Fruit fly (Drosophila melanogaster) whole organism, embryonic: ENCODE data around the gene aph-1.

Source experiments
- CG10543 ChIP-seq: fragments of 200-800 bp; sonication (Bioruptor generic); optimal IDR thresholded peaks from 3 replicates; lab custom pipeline; 2017; ENCODE audit warnings: missing biosample characterization, mild to moderate bottlenecking, missing genetic modification characterization, moderate library complexity
- CG11695 ChIP-seq: fragments of 200-800 bp; sonication (Bioruptor generic); IDR thresholded peaks from 3 replicates; pipeline ENCODE4 v1.3.6; 2022; ENCODE audit warnings: missing biosample characterization, missing genetic modification characterization
- CG12769 ChIP-seq: fragments of 200-800 bp; sonication (Bioruptor generic); optimal IDR thresholded peaks from 2 replicates; lab custom pipeline; 2019; ENCODE audit warnings: missing biosample characterization, mild to moderate bottlenecking, missing genetic modification characterization, moderate library complexity
- CG14014 ChIP-seq: fragments of 200-800 bp; sonication (Bioruptor generic); IDR thresholded peaks from 2 replicates; pipeline ENCODE4 v1.3.6; 2022; ENCODE audit warnings: missing biosample characterization, missing genetic modification characterization
- CG14965 ChIP-seq: fragments of 200-800 bp; sonication (Bioruptor generic); optimal IDR thresholded peaks from 2 replicates; lab custom pipeline; 2016; ENCODE audit warnings: missing biosample characterization, missing genetic modification characterization, borderline replicate concordance
- CG18599 ChIP-seq: fragments of 200-800 bp; sonication (Bioruptor generic); optimal IDR thresholded peaks from 3 replicates; lab custom pipeline; 2017; ENCODE audit warnings: missing biosample characterization, missing genetic modification characterization, mild to moderate bottlenecking, moderate library complexity, missing genetic modification reagents
- CG34376 ChIP-seq: fragments of 200-800 bp; sonication (Bioruptor generic); optimal IDR thresholded peaks from 2 replicates; lab custom pipeline; 2018; ENCODE audit warnings: missing biosample characterization, mild to moderate bottlenecking, missing genetic modification characterization
- CG3838 ChIP-seq: fragments of 200-800 bp; sonication (Bioruptor generic); optimal IDR thresholded peaks from 3 replicates; lab custom pipeline; 2016; ENCODE audit warnings: missing biosample characterization, missing genetic modification characterization
- CG3995 ChIP-seq: fragments of 200-800 bp; sonication (Bioruptor generic); optimal IDR thresholded peaks from 3 replicates; lab custom pipeline; 2016; ENCODE audit warnings: missing biosample characterization, missing genetic modification characterization
- CG43689 ChIP-seq: fragments of 200-800 bp; sonication (Bioruptor generic); IDR thresholded peaks from 2 replicates; pipeline ENCODE4 v1.3.6; 2022; ENCODE audit warnings: missing biosample characterization, missing genetic modification characterization
- CG5180 ChIP-seq: fragments of 200-800 bp; sonication (Bioruptor generic); optimal IDR thresholded peaks from 3 replicates; lab custom pipeline; 2017; ENCODE audit warnings: missing biosample characterization, missing genetic modification characterization, mild to moderate bottlenecking, moderate library complexity, missing genetic modification reagents
- CG6654 ChIP-seq: fragments of 200-800 bp; sonication (Bioruptor generic); optimal IDR thresholded peaks from 2 replicates; lab custom pipeline; 2017; ENCODE audit warnings: missing biosample characterization, mild to moderate bottlenecking, missing genetic modification characterization
- CG6813 ChIP-seq: fragments of 200-800 bp; sonication (Bioruptor generic); optimal IDR thresholded peaks from 2 replicates; lab custom pipeline; 2017; ENCODE audit warnings: missing biosample characterization, missing genetic modification characterization, mild to moderate bottlenecking, moderate library complexity, missing genetic modification reagents
- CG7271 ChIP-seq: fragments of 200-800 bp; sonication (Bioruptor generic); optimal IDR thresholded peaks from 2 replicates; lab custom pipeline; 2018; ENCODE audit warnings: missing biosample characterization, mild to moderate bottlenecking, missing genetic modification characterization, moderate library complexity
- CG8281 ChIP-seq: fragments of 200-800 bp; sonication (Bioruptor generic); optimal IDR thresholded peaks from 2 replicates; lab custom pipeline; 2018; ENCODE audit warnings: missing biosample characterization, mild to moderate bottlenecking, missing genetic modification characterization, moderate library complexity
- CG8765 ChIP-seq: fragments of 200-800 bp; sonication (Bioruptor generic); IDR thresholded peaks from 2 replicates; pipeline ENCODE4 v1.3.6; 2022; ENCODE audit warnings: missing biosample characterization, missing genetic modification characterization
- CG9727 ChIP-seq: fragments of 200-800 bp; sonication (Bioruptor generic); optimal IDR thresholded peaks from 3 replicates; lab custom pipeline; 2017; ENCODE audit warnings: missing biosample characterization, mild to moderate bottlenecking, missing genetic modification characterization
- CG9932 ChIP-seq: fragments of 200-800 bp; sonication (Bioruptor generic); IDR thresholded peaks from 2 replicates; pipeline ENCODE4 v1.3.6; 2022; ENCODE audit warnings: missing biosample characterization, missing genetic modification characterization
- Camta ChIP-seq: fragments of 200-800 bp; sonication (Bioruptor generic); optimal IDR thresholded peaks from 2 replicates; lab custom pipeline; 2016; ENCODE audit warnings: missing biosample characterization, missing genetic modification characterization
- H15 ChIP-seq: fragments of 200-800 bp; sonication (Bioruptor generic); IDR thresholded peaks from 3 replicates; pipeline ENCODE4 v1.3.6; 2022; ENCODE audit warnings: missing biosample characterization, missing genetic modification characterization
- H2.0 ChIP-seq: fragments of 200-800 bp; sonication (Bioruptor generic); IDR thresholded peaks from 2 replicates; pipeline ENCODE4 v1.3.6; 2022; ENCODE audit warnings: missing biosample characterization, missing genetic modification characterization
- HHEX ChIP-seq: fragments of 200-800 bp; sonication (Bioruptor generic); optimal IDR thresholded peaks from 3 replicates; lab custom pipeline; 2017; ENCODE audit warnings: missing biosample characterization, mild to moderate bottlenecking, missing genetic modification characterization, missing genetic modification reagents
- Hey ChIP-seq: fragments of 200-800 bp; sonication (Bioruptor generic); optimal IDR thresholded peaks from 3 replicates; lab custom pipeline; 2018; ENCODE audit warnings: missing biosample characterization, mild to moderate bottlenecking, missing genetic modification characterization
- Hmx ChIP-seq: fragments of 200-800 bp; sonication (Bioruptor generic); optimal IDR thresholded peaks from 2 replicates; lab custom pipeline; 2016; ENCODE audit warnings: missing biosample characterization, missing genetic modification characterization
- Lim3 ChIP-seq: fragments of 200-800 bp; sonication (Bioruptor generic); IDR thresholded peaks from 2 replicates; pipeline ENCODE4 v1.3.6; 2022; ENCODE audit warnings: missing biosample characterization, missing genetic modification characterization
- MBD-R2 ChIP-seq: fragments of 200-800 bp; sonication (Bioruptor generic); IDR thresholded peaks from 2 replicates; pipeline ENCODE4 v1.3.6; 2022; ENCODE audit warnings: missing biosample characterization, missing genetic modification characterization
- Med ChIP-seq: fragments of 200-800 bp; sonication (Bioruptor generic); peaks from one replicate; lab custom pipeline; 2016; ENCODE audit warnings: missing biosample characterization, missing genetic modification characterization, mild to moderate bottlenecking, inconsistent platforms, moderate library complexity
- Oli ChIP-seq: fragments of 200-800 bp; sonication (Bioruptor generic); optimal IDR thresholded peaks from 2 replicates; lab custom pipeline; 2018; ENCODE audit warnings: missing biosample characterization, mild to moderate bottlenecking, missing genetic modification characterization, moderate library complexity
- Pdp1 ChIP-seq, 2 experiments: fragments of 200-800 bp; sonication (Bioruptor generic); optimal IDR thresholded peaks; 3 replicates each; lab custom pipeline; 2016; ENCODE audit warnings: missing biosample characterization in 2 of 2, missing genetic modification characterization in 2 of 2, mild to moderate bottlenecking in 1 of 2, moderate library complexity in 1 of 2
- bsh ChIP-seq, 2 experiments: fragments of 200-800 bp; sonication (Bioruptor generic); optimal IDR thresholded peaks; 2 replicates each; lab custom pipeline; 2017 to 2018; ENCODE audit warnings: mild to moderate bottlenecking in 2 of 2, missing biosample characterization in 2 of 2, missing genetic modification characterization in 2 of 2, moderate library complexity in 1 of 2
- fd102C ChIP-seq: fragments of 200-800 bp; sonication (Bioruptor generic); optimal IDR thresholded peaks from 2 replicates; lab custom pipeline; 2018; ENCODE audit warnings: missing biosample characterization, mild to moderate bottlenecking, missing genetic modification characterization, moderate library complexity
- fd64A ChIP-seq: fragments of 200-800 bp; sonication (Bioruptor generic); optimal IDR thresholded peaks from 3 replicates; lab custom pipeline; 2018; ENCODE audit warnings: missing biosample characterization, mild to moderate bottlenecking, missing genetic modification characterization
- ftz-f1 ChIP-seq: fragments of 200-800 bp; sonication (Bioruptor generic); optimal IDR thresholded peaks from 2 replicates; lab custom pipeline; 2016; ENCODE audit warnings: missing biosample characterization, missing genetic modification characterization
- grn ChIP-seq: fragments of 200-800 bp; sonication (Bioruptor generic); optimal IDR thresholded peaks from 3 replicates; lab custom pipeline; 2017; ENCODE audit warnings: missing biosample characterization, missing genetic modification characterization
- hth ChIP-seq: fragments of >200 bp; optimal IDR thresholded peaks from 2 replicates; lab custom pipeline; 2017; ENCODE audit warnings: inconsistent platforms
- mirr ChIP-seq: fragments of 200-800 bp; sonication (Bioruptor generic); optimal IDR thresholded peaks from 3 replicates; lab custom pipeline; 2018; ENCODE audit warnings: missing biosample characterization, mild to moderate bottlenecking, missing genetic modification characterization
- nom ChIP-seq: fragments of 200-800 bp; sonication (Bioruptor generic); optimal IDR thresholded peaks from 2 replicates; lab custom pipeline; 2017; ENCODE audit warnings: missing biosample characterization, missing genetic modification characterization, mild to moderate bottlenecking, moderate library complexity, missing genetic modification reagents
- onecut ChIP-seq: fragments of 200-800 bp; sonication (Bioruptor generic); IDR thresholded peaks from 2 replicates; pipeline ENCODE4 v1.3.6; 2022; ENCODE audit warnings: missing biosample characterization, missing genetic modification characterization
- sd ChIP-seq: fragments of 200-800 bp; sonication (Bioruptor generic); optimal IDR thresholded peaks from 3 replicates; lab custom pipeline; 2018; ENCODE audit warnings: missing biosample characterization, mild to moderate bottlenecking, missing genetic modification characterization, moderate library complexity
- sim ChIP-seq: fragments of 200-800 bp; sonication (Bioruptor generic); IDR thresholded peaks from 2 replicates; pipeline ENCODE4 v1.3.6; 2022; ENCODE audit warnings: missing biosample characterization, missing genetic modification characterization
- trh ChIP-seq: fragments of 200-800 bp; sonication (Bioruptor generic); optimal IDR thresholded peaks from 2 replicates; lab custom pipeline; 2016; ENCODE audit warnings: missing biosample characterization, missing genetic modification characterization
- wek ChIP-seq: fragments of 200-800 bp; sonication (Bioruptor generic); optimal IDR thresholded peaks from 3 replicates; lab custom pipeline; 2018; ENCODE audit warnings: missing biosample characterization, mild to moderate bottlenecking, missing genetic modification characterization, moderate library complexity

The aph-1 gene

DNA sequence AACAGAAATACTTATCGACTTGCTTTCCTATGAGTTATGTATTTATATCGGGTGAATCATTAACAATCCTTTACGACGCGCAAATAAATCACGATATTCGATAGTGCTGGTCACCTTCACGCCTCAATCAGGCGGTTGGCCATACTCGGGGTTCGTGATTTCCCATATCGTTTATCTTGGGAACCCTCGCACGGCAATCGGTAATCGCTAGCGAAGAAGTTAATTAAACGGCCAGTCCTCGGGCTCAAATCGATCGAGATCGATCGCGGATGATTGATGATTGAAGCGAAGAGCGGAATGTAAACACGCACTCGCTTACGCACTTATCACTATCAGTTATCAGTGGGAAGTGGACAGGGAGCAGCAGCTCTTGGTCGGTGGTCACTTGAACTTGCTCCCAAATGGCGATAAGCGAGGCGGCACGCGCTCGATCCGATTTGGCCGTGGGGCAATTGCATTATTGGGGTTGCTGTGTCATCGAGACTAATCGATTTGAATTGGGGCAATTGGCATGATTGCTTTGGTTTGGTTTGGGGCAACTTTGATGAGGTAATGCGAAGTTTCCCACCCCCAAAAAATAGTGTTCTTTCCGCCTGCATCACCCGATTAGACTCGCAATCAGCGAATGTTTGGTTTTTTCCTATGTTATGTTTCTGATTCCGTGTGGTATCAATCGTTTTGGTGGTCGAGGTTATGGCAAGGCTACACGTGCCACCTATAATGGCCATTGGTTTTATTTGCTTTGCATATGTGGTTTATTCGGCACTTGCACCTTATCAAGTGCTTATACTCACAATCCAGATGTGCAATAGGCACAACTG is 35.1 kb downstream of the aph-1 start (continued):
- no peak for TF ChIP-seq H2.0 (GFP tag; lab: Robert Waterston, UW)
- TF ChIP-seq Hey = peak; percentile 83
- peak in 1 of 2 experiments; percentile 25 for TF ChIP-seq Pdp1 (GFP tag; optimal IDR thresholded peaks at IDR 0.05; lab: Kevin White, UChicago)
- no peak for TF ChIP-seq CG43689
- no peak for TF ChIP-seq sim (GFP tag; lab: Robert Waterston, UW)
- TF ChIP-seq ftz-f1 (GFP tag; lab: Kevin White, UChicago) = peak; percentile 41
- TF ChIP-seq CG9932 (GFP tag; lab: Robert Waterston, UW) = no peak
- TF ChIP-seq CG10543 (GFP tag; lab: Kevin White, UChicago) = peak; percentile 29
- peak; percentile 77 for TF ChIP-seq CG34376 (GFP tag; lab: Kevin White, UChicago)
- peak; percentile 63; the same call in 1 of the 2 replicates for TF ChIP-seq Lim3 (GFP tag; lab: Robert Waterston, UW)
- no peak for TF ChIP-seq HHEX (GFP tag; lab: Kevin White, UChicago)
- no peak for TF ChIP-seq CG14014 (GFP tag; lab: Robert Waterston, UW)
- TF ChIP-seq Camta (GFP tag; lab: Kevin White, UChicago) = no peak
- no peak for TF ChIP-seq CG6813 (GFP tag; lab: Kevin White, UChicago)
- no peak for TF ChIP-seq Hmx (GFP tag; lab: Kevin White, UChicago)
- TF ChIP-seq CG11695 (GFP tag; lab: Robert Waterston, UW) = no peak
- TF ChIP-seq mirr (GFP tag; lab: Kevin White, UChicago) = peak; percentile 86
- TF ChIP-seq CG12769 = peak; percentile 47
- TF ChIP-seq hth (lab: Kevin White, UChicago) = no peak
- TF ChIP-seq onecut (GFP tag; lab: Robert Waterston, UW) = no peak
- peak; percentile 70 for TF ChIP-seq sd (tag; lab: Kevin White, UChicago)
- TF ChIP-seq CG7271 (tag; lab: Kevin White, UChicago) = no peak
- TF ChIP-seq CG3995 = peak; percentile 66
- peak; percentile 98 for TF ChIP-seq grn (GFP tag; lab: Kevin White, UChicago)

DNA sequence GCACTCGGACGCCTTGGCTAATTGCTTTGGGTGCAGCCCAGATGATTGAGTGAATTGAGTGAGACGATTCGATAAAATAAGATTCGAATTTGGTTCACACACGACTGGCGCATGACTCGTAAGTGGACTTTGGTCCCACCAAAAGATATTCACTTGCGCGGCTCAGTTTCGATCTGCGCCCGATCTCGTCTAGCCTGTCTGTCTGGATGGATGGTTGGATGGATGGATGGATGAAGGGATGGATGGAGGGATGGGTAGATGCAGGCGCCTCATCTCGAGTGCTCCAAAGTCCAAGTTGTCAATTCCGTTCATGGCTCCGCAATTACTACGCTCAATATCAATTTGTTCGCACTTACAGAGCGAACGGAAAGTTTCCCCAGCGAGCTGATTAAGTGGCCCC is 36.5 kb downstream of the aph-1 start:
- TF ChIP-seq CG18599 (no peak), Med (GFP tag; lab: Kevin White, UChicago) (peak; percentile 50), CG8765 (no peak), Oli (tag; lab: Kevin White, UChicago) (no peak), fd102C (GFP tag; lab: Kevin White, UChicago) (no peak), wek (GFP tag; lab: Kevin White, UChicago) (no peak), CG5180 (GFP tag; lab: Kevin White, UChicago) (peak; percentile 24), CG8281 (tag; lab: Kevin White, UChicago) (peak; percentile 96), CG9727 (GFP tag; lab: Kevin White, UChicago) (no peak), trh (GFP tag; lab: Kevin White, UChicago) (no peak), CG3838 (no peak), MBD-R2 (GFP tag; lab: Robert Waterston, UW) (no peak), bsh (GFP tag; optimal IDR thresholded peaks at IDR 0.05; lab: Kevin White, UChicago) (peak in 1 of 2 experiments; percentile 69), CG6654 (GFP tag; lab: Kevin White, UChicago) (no peak), CG14965 (no peak), H15 (GFP tag; lab: Robert Waterston, UW) (no peak), fd64A (GFP tag; lab: Kevin White, UChicago) (no peak), nom (GFP tag; lab: Kevin White, UChicago) (peak; percentile 96)
